Worm (Caenorhabditis elegans): ENCODE results near the gene immp-2.

The immp-2 gene

DNA sequence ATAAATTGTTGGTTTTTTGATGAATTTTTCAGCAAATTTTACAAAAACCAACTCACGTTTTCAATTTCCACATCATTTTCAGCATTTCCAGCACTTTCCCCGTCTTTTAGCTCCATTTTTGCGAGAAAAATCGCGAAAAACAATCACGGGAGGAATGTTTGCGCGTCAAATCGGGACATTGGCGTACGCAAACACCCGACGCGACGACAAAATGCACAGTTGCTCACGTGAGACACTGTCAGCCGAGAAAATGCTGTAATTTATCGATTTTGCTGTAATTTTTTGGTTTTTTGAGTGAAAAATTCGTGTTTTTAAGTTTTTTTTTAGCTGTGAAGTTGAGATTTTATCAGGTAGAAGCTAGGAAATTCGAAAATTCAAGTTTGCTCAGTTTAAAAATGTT, 3.9 kb upstream of the immp-2 start, which contains the start of gene Y55F3AM.9 (continued):
- TF ChIP-seq B0019.2 (GFP tag; conservative IDR thresholded peaks at IDR 0.05) (no peak), hlh-26 (GFP tag; conservative IDR thresholded peaks at IDR 0.05) (no peak), F57C9.4 (tag; optimal IDR thresholded peaks at IDR 0.05) (no peak), Y67H2A.10 (GFP tag; conservative IDR thresholded peaks at IDR 0.05) (no peak), ceh-100 (GFP tag; IDR thresholded peaks at IDR 0.05) (no peak), lin-35 (GFP tag; optimal IDR thresholded peaks at IDR 0.05) (peak in 1 of 3 experiments; percentile 22), K11D2.4 (GFP tag; IDR thresholded peaks at IDR 0.05) (no peak), ceh-58 (GFP tag; IDR thresholded peaks at IDR 0.05) (no peak), attf-3 (GFP tag; conservative IDR thresholded peaks at IDR 0.05) (no peak), Y95B8A.8 (GFP tag; IDR thresholded peaks at IDR 0.05) (no peak), lin-26 (GFP tag; IDR thresholded peaks at IDR 0.05) (no peak), ztf-28 (GFP tag; IDR thresholded peaks at IDR 0.05) (0 out of 2 replicates have a peak, but pooled peaks have one; percentile 13), aptf-2 (GFP tag; conservative IDR thresholded peaks at IDR 0.05) (no peak), lin-40 (tag; optimal IDR thresholded peaks at IDR 0.05) (peak; percentile 24), ztf-3 (GFP tag; optimal IDR thresholded peaks at IDR 0.05) (no peak), rpc-1 (optimal IDR thresholded peaks at IDR 0.05) (no peak), rpc-1 (tag; optimal IDR thresholded peaks at IDR 0.05) (no peak), hrde-1 (tag; optimal IDR thresholded peaks at IDR 0.05; ENCODE audit: borderline replicate concordance) (no peak), tbx-9 (tag; optimal IDR thresholded peaks at IDR 0.05; ENCODE audit: borderline replicate concordance) (no peak), dpff-1 (tag; optimal IDR thresholded peaks at IDR 0.05) (no peak)

DNA sequence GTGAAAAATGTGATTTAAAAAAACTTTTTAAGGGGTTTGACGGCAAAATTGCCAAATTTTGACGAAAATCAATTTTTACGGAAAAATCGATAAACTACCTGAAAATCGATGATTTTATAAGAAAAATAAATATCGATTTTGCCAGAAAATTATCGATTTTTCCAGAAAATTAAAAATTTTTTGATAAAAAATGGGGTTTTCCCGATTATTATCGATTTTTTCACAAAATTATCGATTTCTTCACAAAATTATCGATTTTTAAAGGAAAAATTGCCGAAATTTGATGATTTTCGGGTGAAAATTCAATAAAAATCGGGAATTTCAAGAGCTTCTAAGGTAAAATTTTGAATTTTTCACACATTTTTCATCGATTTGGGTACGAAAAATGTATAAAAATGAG, 1.0 kb upstream of the immp-2 start:
- TF ChIP-seq snpc-1.3 (tag; optimal IDR thresholded peaks at IDR 0.05; ENCODE audit: insufficient read depth) = no peak
- TF ChIP-seq T07F8.4 (tag; optimal IDR thresholded peaks at IDR 0.05) = no peak
- TF ChIP-seq ztf-26 (tag; optimal IDR thresholded peaks at IDR 0.05) = no peak
- TF ChIP-seq ztf-18 (tag; optimal IDR thresholded peaks at IDR 0.05) = no peak
- TF ChIP-seq ama-1 (optimal IDR thresholded peaks at IDR 0.05) = no peak
- TF ChIP-seq ama-1 (GFP tag; optimal IDR thresholded peaks at IDR 0.05) = no peak
- no peak for TF ChIP-seq madf-6 (GFP tag; IDR thresholded peaks at IDR 0.05)
- TF ChIP-seq dpl-1 (GFP tag; optimal IDR thresholded peaks at IDR 0.05) = no peak
- no peak for TF ChIP-seq ztf-25 (GFP tag; IDR thresholded peaks at IDR 0.05)
- no peak for TF ChIP-seq dox-1 (GFP tag; IDR thresholded peaks at IDR 0.05)
- TF ChIP-seq C17E4.6 (GFP tag; IDR thresholded peaks at IDR 0.05) = no peak
- no peak for TF ChIP-seq F49E8.2 (tag; optimal IDR thresholded peaks at IDR 0.05; ENCODE audit: insufficient read depth)
- no peak for TF ChIP-seq ets-4 (GFP tag; optimal IDR thresholded peaks at IDR 0.05)
- TF ChIP-seq bed-2 (GFP tag; IDR thresholded peaks at IDR 0.05) = no peak

DNA sequence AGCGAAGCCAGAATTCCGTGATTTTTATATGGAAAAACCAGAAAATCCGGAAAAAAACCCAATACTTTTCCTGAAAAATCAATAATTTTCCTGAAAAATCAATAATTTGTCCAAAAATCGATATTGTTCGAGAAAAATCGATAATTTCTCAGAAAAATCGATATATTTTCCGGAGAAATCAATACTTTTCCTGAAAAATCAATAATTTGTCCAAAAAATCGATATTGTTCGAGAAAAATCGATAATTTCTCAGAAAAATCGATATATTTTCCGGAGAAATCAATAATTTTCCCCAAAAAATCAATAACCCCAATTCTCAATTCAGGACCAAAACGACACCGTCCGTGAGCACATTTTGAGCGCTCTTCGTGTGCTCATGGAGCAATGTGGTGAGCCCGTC, 5.2 kb downstream of the immp-2 start:
- TF ChIP-seq B0261.1 (tag; optimal IDR thresholded peaks at IDR 0.05) = no peak
- no peak for TF ChIP-seq nhr-120 (GFP tag; IDR thresholded peaks at IDR 0.05)
- no peak for TF ChIP-seq F22D6.2 (tag; optimal IDR thresholded peaks at IDR 0.05)
- TF ChIP-seq lin-35 (GFP tag; optimal IDR thresholded peaks at IDR 0.05) = no peak
- no peak for TF ChIP-seq Y79H2A.3 (GFP tag; conservative IDR thresholded peaks at IDR 0.05)
- no peak for TF ChIP-seq die-1 (tag; optimal IDR thresholded peaks at IDR 0.05)
- no peak for TF ChIP-seq T26A5.8 (tag; optimal IDR thresholded peaks at IDR 0.05)
- no peak for TF ChIP-seq lin-40 (tag; optimal IDR thresholded peaks at IDR 0.05)
- TF ChIP-seq K12H6.12 (tag; optimal IDR thresholded peaks at IDR 0.05) = no peak
